Worm (Caenorhabditis elegans): ENCODE measurements around the gene C05E11.7.
A peak's percentile ranks its signal among the peaks of the same experiment; 100 is the strongest.

The C05E11.7 gene

ce11 chrX:4620019-4620418 is 34.5 kb upstream of the C05E11.7 start:
- TF ChIP-seq ceh-90 (tag; optimal IDR thresholded peaks at IDR 0.05) = no peak
- no peak for TF ChIP-seq nhr-47 (tag; optimal IDR thresholded peaks at IDR 0.05)
- no peak for TF ChIP-seq mdl-1 (tag; optimal IDR thresholded peaks at IDR 0.05)
- no peak for TF ChIP-seq lin-13 (GFP tag; optimal IDR thresholded peaks at IDR 0.05)
- TF ChIP-seq zag-1 (tag; optimal IDR thresholded peaks at IDR 0.05) = no peak
- no peak for TF ChIP-seq ceh-88 (GFP tag; IDR thresholded peaks at IDR 0.05)
- TF ChIP-seq snpc-4 (tag; optimal IDR thresholded peaks at IDR 0.05) = no peak
- TF ChIP-seq unc-130 (tag; optimal IDR thresholded peaks at IDR 0.05) = no peak
- no peak for TF ChIP-seq hlh-4 (tag; optimal IDR thresholded peaks at IDR 0.05)
- peak; percentile 21 for TF ChIP-seq egl-13 (tag; optimal IDR thresholded peaks at IDR 0.05)
- no peak for TF ChIP-seq skn-1 (tag; optimal IDR thresholded peaks at IDR 0.05)
- TF ChIP-seq tlp-1 (tag; optimal IDR thresholded peaks at IDR 0.05) = no peak
- TF ChIP-seq efl-1 (optimal IDR thresholded peaks at IDR 0.05) = no peak
- TF ChIP-seq efl-1 (GFP tag; optimal IDR thresholded peaks at IDR 0.05 in 1 of 2) = no peak
- no peak for TF ChIP-seq unc-62 (GFP tag; optimal IDR thresholded peaks at IDR 0.05)
- TF ChIP-seq nhr-19 (GFP tag; conservative IDR thresholded peaks at IDR 0.05) = no peak
- no peak for TF ChIP-seq C34B4.2 (tag; optimal IDR thresholded peaks at IDR 0.05)
- no peak for TF ChIP-seq tbx-2 (tag; optimal IDR thresholded peaks at IDR 0.05)
- peak in 1 of 3 experiments; percentile 13 for TF ChIP-seq ceh-82 (tag; optimal IDR thresholded peaks at IDR 0.05)
- TF ChIP-seq sup-37 (GFP tag; optimal IDR thresholded peaks at IDR 0.05) = no peak
- no peak for TF ChIP-seq nhr-11 (tag; optimal IDR thresholded peaks at IDR 0.05)
- TF ChIP-seq nhr-28 (tag; optimal IDR thresholded peaks at IDR 0.05) = no peak
- no peak for TF ChIP-seq mab-9 (GFP tag; IDR thresholded peaks at IDR 0.05)
- peak; percentile 19 for TF ChIP-seq fkh-8 (tag; optimal IDR thresholded peaks at IDR 0.05)
- no peak for TF ChIP-seq pax-3 (tag; optimal IDR thresholded peaks at IDR 0.05)
- no peak for TF ChIP-seq isw-1 (GFP tag; IDR thresholded peaks at IDR 0.05)
- TF ChIP-seq C04F5.9 (tag; optimal IDR thresholded peaks at IDR 0.05) = no peak
- TF ChIP-seq grh-1 (GFP tag; IDR thresholded peaks at IDR 0.05) = no peak
- no peak for TF ChIP-seq lin-35 (GFP tag; optimal IDR thresholded peaks at IDR 0.05)
- no peak for TF ChIP-seq ceh-8 (GFP tag; optimal IDR thresholded peaks at IDR 0.05)
- no peak for TF ChIP-seq xbp-1 (tag; optimal IDR thresholded peaks at IDR 0.05)
- no peak for TF ChIP-seq nhr-71 (tag; optimal IDR thresholded peaks at IDR 0.05)
- TF ChIP-seq egl-27 (tag; optimal IDR thresholded peaks at IDR 0.05) = no peak
- TF ChIP-seq ceh-63 (GFP tag; optimal IDR thresholded peaks at IDR 0.05) = peak; percentile 21
- TF ChIP-seq dsc-1 (tag; optimal IDR thresholded peaks at IDR 0.05) = peak; percentile 38
- TF ChIP-seq irx-1 (tag; optimal IDR thresholded peaks at IDR 0.05) = no peak
- peak; percentile 71 for TF ChIP-seq lin-14 (GFP tag; optimal IDR thresholded peaks at IDR 0.05)
- peak; percentile 28 for TF ChIP-seq unc-86 (tag; optimal IDR thresholded peaks at IDR 0.05)
- TF ChIP-seq elt-2 (tag; optimal IDR thresholded peaks at IDR 0.05) = no peak
- TF ChIP-seq ets-5 (GFP tag; IDR thresholded peaks at IDR 0.05) = no peak
- TF ChIP-seq nhr-85 (tag) = no peak
- TF ChIP-seq nhr-77 (tag; optimal IDR thresholded peaks at IDR 0.05) = no peak
- no peak for TF ChIP-seq nhr-84 (tag; optimal IDR thresholded peaks at IDR 0.05)
- peak; percentile 30 for TF ChIP-seq fkh-10 (GFP tag; optimal IDR thresholded peaks at IDR 0.05)
- TF ChIP-seq elt-3 (tag; optimal IDR thresholded peaks at IDR 0.05) = no peak
- no peak for TF ChIP-seq F16B12.6 (tag; optimal IDR thresholded peaks at IDR 0.05)

- TF ChIP-seq efl-1 (optimal IDR thresholded peaks at IDR 0.05) (peak; percentile 19 to 44), efl-1 (GFP tag; optimal IDR thresholded peaks at IDR 0.05 in 1 of 2) (peak; percentile 5 to 24), Y116A8C.19 (tag; optimal IDR thresholded peaks at IDR 0.05; ENCODE audit: borderline replicate concordance) (no peak), irx-1 (tag; optimal IDR thresholded peaks at IDR 0.05) (no peak), ets-5 (GFP tag; IDR thresholded peaks at IDR 0.05) (no peak), ces-1 (GFP tag; optimal IDR thresholded peaks at IDR 0.05) (no peak), mep-1 (tag; optimal IDR thresholded peaks at IDR 0.05) (no peak), snu-23 (GFP tag; optimal IDR thresholded peaks at IDR 0.05) (no peak), mdl-1 (tag; optimal IDR thresholded peaks at IDR 0.05) (peak in 1 of 2 experiments; percentile 10), lin-39 (tag; optimal IDR thresholded peaks at IDR 0.05) (no peak), lsy-2 (tag; optimal IDR thresholded peaks at IDR 0.05) (peak; percentile 12 to 58), lin-35 (GFP tag; optimal IDR thresholded peaks at IDR 0.05) (peak; percentile 37 to 76), mab-9 (GFP tag; IDR thresholded peaks at IDR 0.05) (no peak), skn-1 (tag; optimal IDR thresholded peaks at IDR 0.05) (peak; percentile 61), unc-30 (tag; optimal IDR thresholded peaks at IDR 0.05) (no peak), snpc-4 (tag; optimal IDR thresholded peaks at IDR 0.05) (no peak), egl-13 (tag; optimal IDR thresholded peaks at IDR 0.05) (no peak), nhr-85 (tag) (no peak), nhr-12 (tag; optimal IDR thresholded peaks at IDR 0.05) (no peak), blmp-1 (tag; optimal IDR thresholded peaks at IDR 0.05) (peak; percentile 33), hlh-4 (tag; optimal IDR thresholded peaks at IDR 0.05) (no peak)
Observed at ce11 chrX:4619582-4619981, 34.1 kb upstream of the C05E11.7 start, which contains the start of gene pqn-65. Gene pqn-65, minus strand, starts transcription at chrX:4619635.
